Worm (Caenorhabditis elegans): ENCODE measurements around the gene mlt-9.

- TF ChIP-seq rnt-1 (tag; optimal IDR thresholded peaks at IDR 0.05) (no peak), ceh-6 (GFP tag; optimal IDR thresholded peaks at IDR 0.05) (no peak), ceh-31 (tag; optimal IDR thresholded peaks at IDR 0.05) (no peak), elt-2 (tag; optimal IDR thresholded peaks at IDR 0.05) (peak; percentile 34), unc-3 (GFP tag; conservative IDR thresholded peaks at IDR 0.05) (no peak), unc-3 (tag; optimal IDR thresholded peaks at IDR 0.05) (no peak), fkh-10 (GFP tag; optimal IDR thresholded peaks at IDR 0.05) (no peak), nhr-232 (tag; optimal IDR thresholded peaks at IDR 0.05) (no peak), zip-5 (tag; optimal IDR thresholded peaks at IDR 0.05) (no peak), ceh-9 (tag; optimal IDR thresholded peaks at IDR 0.05) (no peak), hlh-13 (GFP tag; optimal IDR thresholded peaks at IDR 0.05) (no peak)
Observed at ce11 chrX:15146415-15147210, 39.0 kb upstream of the mlt-9 start.
